Worm (Caenorhabditis elegans) whole organism, midembryonic: ENCODE data around the gene srab-7.

Experiments
- T22C8.4 ChIP-seq: fragments of 200-800 bp; sonication (Bioruptor generic); IDR thresholded peaks from 2 replicates; pipeline ENCODE4 v1.3.6; 2022; ENCODE audit warnings: missing genetic modification characterization, missing compliant biosample characterization
- cog-1 ChIP-seq: sonication (generic microtip); optimal IDR thresholded peaks from 2 replicates; lab custom pipeline; 2016; ENCODE audit warnings: missing genetic modification characterization, missing compliant biosample characterization
- tab-1 ChIP-seq: fragments of 200-800 bp; sonication (Bioruptor generic); IDR thresholded peaks from 2 replicates; pipeline ENCODE4 v1.3.6; 2022; ENCODE audit warnings: missing genetic modification characterization, missing compliant biosample characterization

DNA sequence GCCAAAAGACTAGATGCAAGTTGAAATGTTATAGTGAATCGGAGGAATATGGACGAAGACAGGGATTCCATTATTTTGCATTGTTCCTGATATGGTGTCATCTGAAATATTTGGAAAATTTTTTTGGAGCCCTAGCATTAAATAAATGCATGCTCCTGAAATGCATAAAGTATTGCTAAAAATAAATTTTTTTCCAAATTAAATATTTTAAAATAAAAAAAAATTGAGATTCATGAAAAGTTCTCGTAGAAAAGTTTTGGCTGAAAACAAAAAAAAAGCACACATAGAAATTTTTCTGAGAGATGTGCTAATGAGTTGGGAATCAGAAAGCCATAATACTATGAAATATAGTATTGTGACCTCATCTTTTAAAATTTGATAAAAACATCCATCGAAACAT, at the start of gene srab-7:
- TF ChIP-seq cog-1: no peak
- no peak for TF ChIP-seq T22C8.4 (GFP tag; lab: Robert Waterston, UW)
- TF ChIP-seq tab-1 (GFP tag; lab: Robert Waterston, UW): no peak
